Fruit fly (Drosophila melanogaster) whole organism, pupa: ENCODE measurements around the gene CG11983.

ENCODE experiments used
- CG12605 ChIP-seq: fragments of 200-800 bp; sonication (Bioruptor generic); IDR thresholded peaks from 2 replicates; pipeline ENCODE4 v1.3.6; 2022; ENCODE audit warnings: missing biosample characterization, missing genetic modification characterization
- CG15710 ChIP-seq: fragments of 200-800 bp; sonication (Bioruptor generic); optimal IDR thresholded peaks from 2 replicates; lab custom pipeline; 2018; ENCODE audit warnings: missing biosample characterization, mild to moderate bottlenecking, missing genetic modification characterization, moderate library complexity
- Pif1B ChIP-seq: fragments of 200-800 bp; sonication (Bioruptor generic); optimal IDR thresholded peaks from 3 replicates; lab custom pipeline; 2016; ENCODE audit warnings: missing biosample characterization, missing genetic modification characterization
- fd96Ca ChIP-seq: fragments of 200-800 bp; sonication (Bioruptor generic); IDR thresholded peaks from 3 replicates; pipeline ENCODE4 v1.3.6; 2022; ENCODE audit warnings: missing biosample characterization, missing genetic modification characterization

DNA sequence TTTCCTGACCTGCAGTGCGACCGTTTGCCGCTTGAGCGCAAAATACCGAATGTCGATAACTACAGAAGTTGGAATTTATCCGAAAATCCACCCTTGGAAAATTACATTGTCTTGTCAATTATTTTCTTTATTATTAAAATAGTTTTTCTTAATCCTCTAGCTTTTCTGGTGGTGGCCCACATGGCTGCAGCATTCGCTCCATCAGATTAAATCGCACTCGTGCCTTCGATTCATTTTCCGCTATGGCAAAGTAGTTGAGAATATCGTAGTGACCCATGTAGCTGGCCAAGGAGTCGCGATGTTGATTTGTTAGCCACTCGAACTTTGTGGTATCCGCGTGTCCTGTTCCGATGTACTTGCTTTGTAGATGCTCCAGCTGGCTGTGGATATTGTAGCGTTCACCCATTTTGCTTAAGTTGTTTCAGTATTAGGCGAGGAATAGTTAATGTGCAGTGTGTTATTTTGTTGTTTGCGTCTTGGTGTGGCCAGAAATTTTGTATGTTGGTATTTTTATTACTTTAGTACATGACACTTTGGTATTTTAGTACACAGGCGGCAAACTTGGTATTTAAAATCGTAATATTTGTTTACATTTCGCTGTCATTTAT lies 6.8 kb downstream of the CG11983 start, which contains the start of the genes Kcmf1, Sf3b5 and CG11986:
- TF ChIP-seq fd96Ca (GFP tag; lab: Robert Waterston, UW) (no peak), Pif1B (no peak), CG15710 (tag; lab: Kevin White, UChicago) (no peak), CG12605 (GFP tag; lab: Robert Waterston, UW) (no peak)
